Worm (Caenorhabditis elegans) whole organism, late embryonic: ENCODE data around the gene sul-3.
A peak's percentile ranks its signal among the peaks of the same experiment; 100 is the strongest.

Experiments used
- C38D4.7 ChIP-seq: fragments of 200-800 bp; sonication (Bioruptor generic); optimal IDR thresholded peaks from 2 replicates; lab custom pipeline; 2018; ENCODE audit warnings: mild to moderate bottlenecking, missing genetic modification characterization, moderate library complexity, missing compliant biosample characterization
- Y22D7AL.16 ChIP-seq: sonication (generic microtip); optimal IDR thresholded peaks from 2 replicates; lab custom pipeline; 2016; ENCODE audit warnings: missing genetic modification characterization, missing compliant biosample characterization
- ahr-1 ChIP-seq: sonication (generic microtip); optimal IDR thresholded peaks from 2 replicates; lab custom pipeline; 2016; ENCODE audit warnings: missing genetic modification characterization, missing compliant biosample characterization
- ceh-14 ChIP-seq: sonication (generic microtip); optimal IDR thresholded peaks from 2 replicates; lab custom pipeline; 2016; ENCODE audit warnings: missing genotype, missing genetic modification characterization, missing compliant biosample characterization
- ceh-18 ChIP-seq: sonication (generic microtip); optimal IDR thresholded peaks from 2 replicates; lab custom pipeline; 2016; ENCODE audit warnings: missing genetic modification characterization, missing compliant biosample characterization
- ceh-2 ChIP-seq: sonication (generic microtip); optimal IDR thresholded peaks from 2 replicates; lab custom pipeline; 2016; ENCODE audit warnings: missing genotype, missing genetic modification characterization, missing compliant biosample characterization
- ceh-22 ChIP-seq: sonication (generic microtip); optimal IDR thresholded peaks from 2 replicates; lab custom pipeline; 2017; ENCODE audit warnings: missing biosample characterization, missing genetic modification characterization
- ceh-31 ChIP-seq: sonication (generic microtip); optimal IDR thresholded peaks from 2 replicates; lab custom pipeline; 2016; ENCODE audit warnings: missing genetic modification characterization, missing compliant biosample characterization
- ceh-34 ChIP-seq: sonication (generic microtip); optimal IDR thresholded peaks from 2 replicates; lab custom pipeline; 2016; ENCODE audit warnings: mild to moderate bottlenecking, missing genetic modification characterization, missing compliant biosample characterization
- ceh-45 ChIP-seq: fragments of 200-800 bp; sonication (Bioruptor generic); IDR thresholded peaks from 2 replicates; pipeline ENCODE4 v1.3.6; 2022; ENCODE audit warnings: missing genetic modification reagents, missing genetic modification characterization, missing compliant biosample characterization
- ceh-48 ChIP-seq: sonication (generic microtip); optimal IDR thresholded peaks from 2 replicates; lab custom pipeline; 2016; ENCODE audit warnings: missing genetic modification characterization, inconsistent platforms, missing compliant biosample characterization
- che-1 ChIP-seq: sonication (generic microtip); optimal IDR thresholded peaks from 2 replicates; lab custom pipeline; 2016; ENCODE audit warnings: mild to moderate bottlenecking, missing genetic modification characterization, missing compliant biosample characterization
- dmd-4 ChIP-seq: sonication (generic microtip); optimal IDR thresholded peaks from 2 replicates; lab custom pipeline; 2016; ENCODE audit warnings: borderline replicate concordance, missing genetic modification characterization, missing compliant biosample characterization
- dve-1 ChIP-seq: sonication (generic microtip); optimal IDR thresholded peaks from 2 replicates; lab custom pipeline; 2017; ENCODE audit warnings: antibody characterized with exemption, mild to moderate bottlenecking, missing genetic modification characterization, missing compliant biosample characterization
- elt-2 ChIP-seq: sonication (generic microtip); optimal IDR thresholded peaks from 2 replicates; lab custom pipeline; 2016; ENCODE audit warnings: missing genetic modification reagents, missing genetic modification characterization, missing compliant biosample characterization
- ets-4 ChIP-seq: sonication (generic microtip); optimal IDR thresholded peaks from 2 replicates; lab custom pipeline; 2016; ENCODE audit warnings: missing genetic modification characterization, missing compliant biosample characterization
- fax-1 ChIP-seq: sonication (generic microtip); optimal IDR thresholded peaks from 2 replicates; lab custom pipeline; 2016; ENCODE audit warnings: missing genotype, missing genetic modification characterization, missing compliant biosample characterization
- fkh-10 ChIP-seq: fragments of 150-350 bp; optimal IDR thresholded peaks from 2 replicates; lab custom pipeline; 2014; ENCODE audit warnings: missing biosample characterization, missing genetic modification reagents, missing genetic modification characterization
- hlh-15 ChIP-seq: sonication (generic microtip); optimal IDR thresholded peaks from 2 replicates; lab custom pipeline; 2016; ENCODE audit warnings: missing genetic modification characterization, missing compliant biosample characterization
- hlh-30 ChIP-seq: sonication (generic microtip); optimal IDR thresholded peaks from 2 replicates; lab custom pipeline; 2017; ENCODE audit warnings: antibody characterized with exemption, missing genetic modification characterization, missing compliant biosample characterization; ENCODE audit not compliant: insufficient read depth
- hlh-6 ChIP-seq: sonication (generic microtip); optimal IDR thresholded peaks from 2 replicates; lab custom pipeline; 2016; ENCODE audit warnings: missing genotype, missing genetic modification characterization, missing compliant biosample characterization
- hlh-8 ChIP-seq: sonication (generic microtip); optimal IDR thresholded peaks from 2 replicates; lab custom pipeline; 2016; ENCODE audit warnings: missing genotype, missing genetic modification characterization, missing compliant biosample characterization
- madf-2 ChIP-seq: sonication (generic microtip); optimal IDR thresholded peaks from 2 replicates; lab custom pipeline; 2017; ENCODE audit warnings: missing genetic modification characterization, missing compliant biosample characterization
- nfya-1 ChIP-seq: sonication (generic microtip); optimal IDR thresholded peaks from 2 replicates; lab custom pipeline; 2017; ENCODE audit warnings: missing genetic modification characterization, mild to moderate bottlenecking, missing compliant biosample characterization, antibody characterized with exemption, moderate library complexity
- npax-4 ChIP-seq: sonication (generic microtip); optimal IDR thresholded peaks from 2 replicates; lab custom pipeline; 2016; ENCODE audit warnings: missing genetic modification characterization, missing compliant biosample characterization
- pag-3 ChIP-seq: sonication (generic microtip); optimal IDR thresholded peaks from 2 replicates; lab custom pipeline; 2016; ENCODE audit warnings: missing compliant biosample characterization, missing genetic modification characterization, borderline replicate concordance
- pat-9 ChIP-seq: fragments of 200-800 bp; sonication (Bioruptor generic); optimal IDR thresholded peaks from 2 replicates; lab custom pipeline; 2018; ENCODE audit warnings: mild to moderate bottlenecking, missing genetic modification characterization, moderate library complexity, missing compliant biosample characterization
- pax-1 ChIP-seq: fragments of 150-350 bp; optimal IDR thresholded peaks from 2 replicates; lab custom pipeline; 2014; ENCODE audit warnings: missing biosample characterization, missing genetic modification characterization
- ref-2 ChIP-seq: sonication (generic microtip); optimal IDR thresholded peaks from 2 replicates; lab custom pipeline; 2016; ENCODE audit warnings: missing genetic modification characterization, missing compliant biosample characterization
- sdc-2 ChIP-seq: sonication (generic microtip); optimal IDR thresholded peaks from 2 replicates; lab custom pipeline; 2016; ENCODE audit warnings: missing genotype, missing genetic modification characterization, missing compliant biosample characterization
- sox-2 ChIP-seq: fragments of 200-800 bp; sonication (Bioruptor generic); IDR thresholded peaks from 2 replicates; pipeline ENCODE4 v1.3.6; 2022; ENCODE audit warnings: missing genetic modification reagents, missing genetic modification characterization, missing compliant biosample characterization
- sox-4 ChIP-seq: sonication (generic microtip); optimal IDR thresholded peaks from 2 replicates; lab custom pipeline; 2017; ENCODE audit warnings: mild to moderate bottlenecking, missing genetic modification characterization, inconsistent platforms, missing compliant biosample characterization
- syd-9 ChIP-seq: sonication (generic microtip); optimal IDR thresholded peaks from 2 replicates; lab custom pipeline; 2016; ENCODE audit warnings: mild to moderate bottlenecking, missing genetic modification characterization, moderate library complexity, missing compliant biosample characterization
- tbx-2 ChIP-seq: sonication (generic microtip); optimal IDR thresholded peaks from 2 replicates; lab custom pipeline; 2016; ENCODE audit warnings: missing genetic modification characterization, missing compliant biosample characterization
- tbx-7 ChIP-seq: sonication (generic microtip); optimal IDR thresholded peaks from 2 replicates; lab custom pipeline; 2016; ENCODE audit warnings: missing genotype, missing genetic modification characterization, missing compliant biosample characterization
- ttx-3 ChIP-seq: sonication (generic microtip); optimal IDR thresholded peaks from 2 replicates; lab custom pipeline; 2016; ENCODE audit warnings: missing genetic modification reagents, missing genetic modification characterization, missing compliant biosample characterization
- unc-3 ChIP-seq, 2 experiments: fragments of 200-800 bp in 1 of 2; sonication (Bioruptor generic) in 1 of 2; sonication (generic microtip) in 1 of 2; conservative IDR thresholded peaks in 1 of 2; optimal IDR thresholded peaks in 1 of 2; 2 replicates each; pipeline versions ENCODE4 v1.3.6 to Lab custom; 2016 to 2022; ENCODE audit warnings: missing compliant biosample characterization in 2 of 2, missing genetic modification characterization in 2 of 2, missing genetic modification reagents in 1 of 2
- unc-42 ChIP-seq: sonication (generic microtip); optimal IDR thresholded peaks from 2 replicates; lab custom pipeline; 2016; ENCODE audit warnings: missing genotype, missing genetic modification characterization, missing compliant biosample characterization
- unc-55 ChIP-seq: sonication (generic microtip); optimal IDR thresholded peaks from 2 replicates; lab custom pipeline; 2017; ENCODE audit warnings: missing biosample characterization, missing genetic modification reagents, missing genetic modification characterization
- ztf-16 ChIP-seq: sonication (generic microtip); optimal IDR thresholded peaks from 2 replicates; lab custom pipeline; 2017; ENCODE audit warnings: missing genetic modification characterization, missing compliant biosample characterization

Gene sul-3

ce11 chrX:7794306-7794743 is 39.7 kb downstream of the sul-3 start (continued):
- no peak for TF ChIP-seq ceh-45 (GFP tag; lab: Robert Waterston, UW)
- peak; percentile 32 for TF ChIP-seq ref-2 (tag; lab: Kevin White, UChicago)

ce11 chrX:7793377-7794041 is 40.5 kb downstream of the sul-3 start, which contains the start of gene ZK154.6:
Gene ZK154.6, minus strand, starts transcription at chrX:7793563.
- TF ChIP-seq nfya-1 (tag; lab: Kevin White, UChicago) (peak; percentile 16), dmd-4 (tag; lab: Kevin White, UChicago) (no peak), ceh-48 (tag; lab: Kevin White, UChicago) (peak; percentile 57), pag-3 (no peak), hlh-30 (tag; lab: Kevin White, UChicago) (peak; percentile 73)

- TF ChIP-seq ceh-34 (tag; lab: Kevin White, UChicago): no peak
- no peak for TF ChIP-seq nfya-1 (tag; lab: Kevin White, UChicago)
- no peak for TF ChIP-seq fax-1 (tag; lab: Kevin White, UChicago)
- TF ChIP-seq ttx-3 (tag; lab: Kevin White, UChicago): no peak
These were observed 42.2 kb downstream of the sul-3 start for ce11 chrX:7791802-7792201.

ce11 chrX:7787885-7788353 is 46.1 kb downstream of the sul-3 start, which contains the start of gene ZK154.5:
Gene ZK154.5, minus strand, starts transcription at chrX:7787935.
- TF ChIP-seq elt-2 (tag; lab: Kevin White, UChicago) (peak; percentile 0), ceh-34 (tag; lab: Kevin White, UChicago) (peak; percentile 57), nfya-1 (tag; lab: Kevin White, UChicago) (peak; percentile 55), npax-4 (tag; lab: Kevin White, UChicago) (no peak), hlh-15 (no peak), ztf-16 (tag; lab: Kevin White, UChicago) (no peak), syd-9 (tag; lab: Kevin White, UChicago) (peak; percentile 18), ref-2 (tag; lab: Kevin White, UChicago) (peak; percentile 47), ceh-22 (tag; lab: Kevin White, UChicago) (no peak), ets-4 (tag; lab: Kevin White, UChicago) (no peak), C38D4.7 (GFP tag; lab: Kevin White, UChicago) (no peak), ceh-18 (tag; lab: Kevin White, UChicago) (peak; percentile 35), ahr-1 (no peak), tbx-2 (peak; percentile 61), unc-3 (GFP tag; conservative IDR thresholded peaks at IDR 0.05; lab: Robert Waterston, UW) (no peak), unc-3 (tag; optimal IDR thresholded peaks at IDR 0.05; lab: Kevin White, UChicago) (no peak), sdc-2 (tag; lab: Kevin White, UChicago) (peak; percentile 6), ttx-3 (tag; lab: Kevin White, UChicago) (no peak), unc-55 (peak; percentile 11), unc-42 (tag; lab: Kevin White, UChicago) (peak; percentile 60), ceh-31 (tag; lab: Kevin White, UChicago) (peak; percentile 69)

ce11 chrX:7782389-7782788 is 51.6 kb downstream of the sul-3 start, which contains the start of gene ZK154.4:
Gene ZK154.4, minus strand, starts transcription at chrX:7782415.
- TF ChIP-seq unc-3 (GFP tag; conservative IDR thresholded peaks at IDR 0.05; lab: Robert Waterston, UW) (no peak), unc-3 (tag; optimal IDR thresholded peaks at IDR 0.05; lab: Kevin White, UChicago) (no peak), elt-2 (tag; lab: Kevin White, UChicago) (no peak), ceh-2 (no peak), Y22D7AL.16 (tag; lab: Kevin White, UChicago) (no peak), tbx-7 (tag; lab: Kevin White, UChicago) (no peak), ref-2 (tag; lab: Kevin White, UChicago) (no peak), che-1 (tag; lab: Kevin White, UChicago) (no peak), ceh-31 (tag; lab: Kevin White, UChicago) (peak; percentile 20), ceh-22 (tag; lab: Kevin White, UChicago) (no peak), hlh-8 (tag; lab: Kevin White, UChicago) (no peak), ceh-14 (no peak), nfya-1 (tag; lab: Kevin White, UChicago) (peak; percentile 67), sox-4 (tag; lab: Kevin White, UChicago) (no peak), unc-55 (no peak), hlh-6 (tag; lab: Kevin White, UChicago) (no peak), madf-2 (tag; lab: Kevin White, UChicago) (no peak), fkh-10 (no peak), hlh-30 (tag; lab: Kevin White, UChicago) (peak; percentile 62), pax-1 (tag; lab: Kevin White, UChicago) (no peak), syd-9 (tag; lab: Kevin White, UChicago) (no peak), dmd-4 (tag; lab: Kevin White, UChicago) (no peak), fax-1 (tag; lab: Kevin White, UChicago) (no peak), pat-9 (tag; lab: Kevin White, UChicago) (no peak), dve-1 (no peak), sox-2 (GFP tag; lab: Robert Waterston, UW) (no peak)
